Fruit fly (Drosophila melanogaster): Measurements from ENCODE around the gene hng3.

The hng3 gene

DNA sequence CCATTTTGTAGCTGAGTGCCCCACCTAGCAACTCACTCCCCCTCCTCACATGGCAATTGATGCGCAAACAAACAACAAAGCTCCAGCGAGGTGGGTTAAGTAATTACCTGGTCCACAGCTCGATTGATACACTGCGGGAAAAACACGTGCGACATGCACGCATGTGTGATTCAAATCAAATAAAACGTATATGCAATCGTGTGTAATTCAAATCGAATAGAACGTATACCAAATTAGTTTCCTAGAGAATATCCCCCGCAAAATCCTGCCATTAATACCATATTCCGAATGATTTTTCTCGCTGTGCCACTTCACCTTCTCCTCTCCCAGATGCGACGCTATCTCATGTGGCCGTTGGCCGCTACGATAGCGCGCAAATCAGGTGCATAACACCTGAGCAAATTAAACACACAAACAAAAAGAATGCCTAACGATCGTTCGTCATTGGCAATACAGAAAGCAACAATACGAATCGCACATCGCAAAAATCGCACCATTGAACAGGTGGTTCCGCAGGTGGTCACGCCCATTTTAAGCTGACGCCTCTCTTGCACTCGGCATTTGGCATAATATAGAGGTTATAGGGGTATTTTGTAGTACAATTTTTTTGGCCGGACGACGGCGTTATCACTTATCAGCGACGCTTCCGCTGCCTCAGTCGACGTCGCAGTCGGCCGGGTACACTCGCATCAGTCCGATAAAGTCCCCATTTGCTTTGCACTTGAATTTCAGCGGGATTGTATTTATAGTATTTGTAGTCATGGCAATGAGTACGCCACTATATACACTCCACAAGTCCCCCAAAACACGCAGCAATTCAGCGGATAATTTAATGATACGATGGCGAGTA is 29.0 kb upstream of the hng3 start (continued):
- TF ChIP-seq CG16779 (tag; optimal IDR thresholded peaks at IDR 0.05) (peak; percentile 59), Gug (GFP tag; IDR thresholded peaks at IDR 0.05) (peak; percentile 79), Hr38 (GFP tag; optimal IDR thresholded peaks at IDR 0.05) (no peak), CG4318 (GFP tag; optimal IDR thresholded peaks at IDR 0.05) (peak; percentile 72), net (GFP tag; optimal IDR thresholded peaks at IDR 0.05) (peak; percentile 77), CG6276 (GFP tag; optimal IDR thresholded peaks at IDR 0.05) (peak; percentile 51), Sox14 (GFP tag; optimal IDR thresholded peaks at IDR 0.05) (peak; percentile 89), CG6854 (GFP tag; optimal IDR thresholded peaks at IDR 0.05) (peak; percentile 3), dac (GFP tag; optimal IDR thresholded peaks at IDR 0.05) (peak; percentile 68), CG32006 (GFP tag; optimal IDR thresholded peaks at IDR 0.05) (peak; percentile 87), cyc (GFP tag; optimal IDR thresholded peaks at IDR 0.05) (peak; percentile 84), CG11294 (GFP tag; IDR thresholded peaks at IDR 0.05) (peak; percentile 82), Sox15 (GFP tag; optimal IDR thresholded peaks at IDR 0.05) (peak; percentile 82), CG1621 (tag; optimal IDR thresholded peaks at IDR 0.05) (peak; percentile 44), Eip75B (GFP tag; optimal IDR thresholded peaks at IDR 0.05) (peak; percentile 74), acj6 (GFP tag; optimal IDR thresholded peaks at IDR 0.05) (peak; percentile 84), Blimp-1 (GFP tag; optimal IDR thresholded peaks at IDR 0.05) (peak; percentile 50), esn (GFP tag; optimal IDR thresholded peaks at IDR 0.05) (peak; percentile 90), Ets96B (tag; optimal IDR thresholded peaks at IDR 0.05) (peak; percentile 47), topi (GFP tag; optimal IDR thresholded peaks at IDR 0.05) (peak; percentile 78), Eip93F (GFP tag; optimal IDR thresholded peaks at IDR 0.05) (no peak), eg (GFP tag; IDR thresholded peaks at IDR 0.05) (peak; percentile 89), CG15336 (GFP tag; IDR thresholded peaks at IDR 0.05) (peak; percentile 83), Smox (GFP tag; optimal IDR thresholded peaks at IDR 0.05) (peak; percentile 82), CG10669 (GFP tag; optimal IDR thresholded peaks at IDR 0.05) (peak; percentile 54)

DNA sequence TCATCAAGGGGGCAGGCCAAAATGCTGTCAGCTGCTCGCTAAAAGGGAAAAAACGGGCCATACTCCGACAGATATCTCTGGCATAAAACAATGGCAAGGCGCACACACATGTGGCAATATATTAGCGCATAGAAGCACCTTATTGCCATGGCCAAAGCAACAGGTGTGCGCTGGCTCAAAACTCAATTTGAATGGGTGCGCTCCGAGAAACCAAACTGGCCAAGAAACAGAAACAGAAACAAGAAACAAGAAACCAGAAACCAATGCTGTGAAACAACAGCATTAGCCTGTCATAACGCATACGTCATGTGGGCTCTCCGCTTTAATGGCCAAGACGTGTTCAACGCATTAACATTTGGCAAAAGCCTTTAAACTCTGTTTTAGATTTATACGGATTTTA is 27.6 kb upstream of the hng3 start:
- TF ChIP-seq lz (GFP tag; optimal IDR thresholded peaks at IDR 0.05) (no peak), CG11902 (GFP tag; optimal IDR thresholded peaks at IDR 0.05) (no peak), svp (GFP tag) (no peak), Ets21C (GFP tag; optimal IDR thresholded peaks at IDR 0.05) (no peak), CG6808 (GFP tag; optimal IDR thresholded peaks at IDR 0.05) (no peak), CG16779 (tag; optimal IDR thresholded peaks at IDR 0.05) (no peak), Sox15 (GFP tag; optimal IDR thresholded peaks at IDR 0.05) (no peak), cyc (GFP tag; optimal IDR thresholded peaks at IDR 0.05) (no peak), CG11294 (GFP tag; IDR thresholded peaks at IDR 0.05) (no peak), CG1621 (tag; optimal IDR thresholded peaks at IDR 0.05) (no peak), pdm3 (GFP tag; optimal IDR thresholded peaks at IDR 0.05) (no peak), CG6163 (GFP tag; IDR thresholded peaks at IDR 0.05) (no peak), dac (GFP tag; optimal IDR thresholded peaks at IDR 0.05) (no peak)

- no peak for TF ChIP-seq achi (GFP tag; optimal IDR thresholded peaks at IDR 0.05)
- TF ChIP-seq Eip78C (GFP tag): peak; percentile 38
- no peak for TF ChIP-seq CG8632 (GFP tag; optimal IDR thresholded peaks at IDR 0.05)
- peak; percentile 46 for TF ChIP-seq svp (GFP tag)
- no peak for TF ChIP-seq Gug (GFP tag; IDR thresholded peaks at IDR 0.05)
- TF ChIP-seq vri (GFP tag; optimal IDR thresholded peaks at IDR 0.05): peak; percentile 24
Measured at dm6 chr3L:782521-782920, 27.2 kb upstream of the hng3 start.

Data from whole organism, prepupa.